Fruit fly (Drosophila melanogaster): ENCODE data around the gene tow.

The tow gene

dm6 chr3L:6967797-6968196, 25.1 kb downstream of the tow start, which contains the start of gene CG10064:
Gene CG10064, minus strand, starts transcription at chr3L:6967897.
- TF ChIP-seq Sin3A (optimal IDR thresholded peaks at IDR 0.05) (no peak), Myc (optimal IDR thresholded peaks at IDR 0.05) (no peak), h (optimal IDR thresholded peaks at IDR 0.05) (no peak), psq (optimal IDR thresholded peaks at IDR 0.05) (no peak), insv (optimal IDR thresholded peaks at IDR 0.05) (no peak), ttk (optimal IDR thresholded peaks at IDR 0.05) (no peak)

DNA sequence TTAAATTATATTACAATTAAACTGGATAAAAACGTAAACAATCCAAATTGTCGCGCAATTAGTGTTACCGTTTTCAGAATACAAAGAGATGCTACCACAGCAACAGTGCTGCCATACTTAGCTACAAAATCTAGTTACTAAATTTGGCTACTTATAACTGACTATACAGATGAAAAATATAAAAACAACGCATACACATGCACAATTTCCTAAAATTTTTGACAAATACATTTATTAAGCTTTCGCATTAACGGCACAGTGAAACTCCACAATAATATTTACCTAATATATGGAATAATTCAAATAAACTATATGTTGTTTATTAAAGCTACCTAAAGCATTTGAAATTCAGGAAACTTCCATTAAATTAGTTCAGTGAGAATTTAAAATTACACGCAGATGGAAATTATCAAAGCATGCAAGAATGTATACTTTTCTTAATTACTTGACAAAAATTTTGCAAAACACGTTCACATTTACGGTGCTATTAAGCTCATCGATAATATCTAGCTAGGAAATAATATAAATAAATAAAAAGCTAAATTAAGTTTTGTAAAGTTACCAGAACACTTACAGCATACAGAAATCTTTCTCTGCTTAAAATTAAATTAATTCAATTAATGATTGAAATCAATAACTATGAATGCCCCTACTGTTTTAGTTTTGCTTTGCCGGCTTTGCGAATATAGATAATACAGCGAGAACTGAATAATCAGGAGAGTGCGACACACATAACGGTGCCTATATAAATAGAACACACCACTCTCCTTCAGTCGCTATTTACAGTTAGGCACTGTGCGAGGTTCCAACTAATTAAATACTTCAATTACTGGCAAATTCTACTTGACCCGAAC, 26.5 kb downstream of the tow start, which contains the start of the genes Mis12 and CG9953:
Gene Mis12, minus strand, starts transcription at position 88 of the 854 bp plus-strand sequence.
Gene CG9953, plus strand, starts transcription at position 698 of the 854 bp plus-strand sequence.
- no peak for TF ChIP-seq ttk (optimal IDR thresholded peaks at IDR 0.05)
- TF ChIP-seq h (optimal IDR thresholded peaks at IDR 0.05) = no peak
- no peak for TF ChIP-seq psq (optimal IDR thresholded peaks at IDR 0.05)
- TF ChIP-seq Sin3A (optimal IDR thresholded peaks at IDR 0.05) = no peak
- TF ChIP-seq insv (optimal IDR thresholded peaks at IDR 0.05) = no peak
- TF ChIP-seq Myc (optimal IDR thresholded peaks at IDR 0.05) = no peak

DNA sequence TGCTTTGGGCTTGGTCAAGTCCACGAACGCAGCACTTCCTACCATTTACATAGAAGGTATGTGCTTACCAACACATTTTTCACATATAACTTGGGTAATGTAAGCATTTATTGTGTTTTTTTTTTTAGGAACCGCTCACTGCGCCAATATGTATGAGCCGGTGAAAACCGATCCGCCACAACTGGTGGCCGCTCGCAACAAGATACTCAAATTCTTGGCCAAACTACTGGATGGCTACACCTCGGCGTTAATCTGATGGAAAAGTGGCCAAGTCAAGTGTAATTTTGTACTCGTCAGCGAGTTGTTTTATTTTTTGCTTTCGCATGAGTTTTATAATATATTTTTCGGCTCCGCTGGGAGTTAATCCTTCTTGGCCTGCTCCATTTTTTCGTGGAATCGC, 28.6 kb downstream of the tow start:
- no peak for TF ChIP-seq ttk (optimal IDR thresholded peaks at IDR 0.05)
- TF ChIP-seq Sin3A (optimal IDR thresholded peaks at IDR 0.05) = no peak
- TF ChIP-seq h (optimal IDR thresholded peaks at IDR 0.05) = no peak
- TF ChIP-seq Myc (optimal IDR thresholded peaks at IDR 0.05) = no peak
- TF ChIP-seq insv (optimal IDR thresholded peaks at IDR 0.05) = no peak
- TF ChIP-seq psq (optimal IDR thresholded peaks at IDR 0.05) = no peak

DNA sequence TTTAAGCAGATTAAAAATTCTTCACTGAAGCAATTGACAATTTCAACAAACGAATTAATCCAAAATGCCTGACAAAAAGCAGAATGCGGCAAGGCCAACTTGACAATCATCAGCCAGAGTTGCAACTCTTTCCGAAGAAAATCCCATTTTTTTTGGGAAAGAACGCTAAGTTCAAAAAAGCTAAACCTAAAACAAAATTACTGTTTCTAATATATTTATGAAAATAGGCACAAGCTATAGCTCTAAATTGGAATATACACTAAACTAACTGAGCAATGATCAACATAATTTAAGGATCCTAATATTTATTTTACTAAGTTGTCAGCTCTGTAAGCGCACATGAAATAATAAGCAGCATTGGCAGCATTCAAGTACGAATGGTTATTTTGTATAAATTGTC, 29.7 kb downstream of the tow start, which contains the start of gene CG10063:
Gene CG10063, minus strand, starts transcription at position 101 of the 400 bp plus-strand sequence.
- no peak for TF ChIP-seq h (optimal IDR thresholded peaks at IDR 0.05)
- no peak for TF ChIP-seq Sin3A (optimal IDR thresholded peaks at IDR 0.05)

DNA sequence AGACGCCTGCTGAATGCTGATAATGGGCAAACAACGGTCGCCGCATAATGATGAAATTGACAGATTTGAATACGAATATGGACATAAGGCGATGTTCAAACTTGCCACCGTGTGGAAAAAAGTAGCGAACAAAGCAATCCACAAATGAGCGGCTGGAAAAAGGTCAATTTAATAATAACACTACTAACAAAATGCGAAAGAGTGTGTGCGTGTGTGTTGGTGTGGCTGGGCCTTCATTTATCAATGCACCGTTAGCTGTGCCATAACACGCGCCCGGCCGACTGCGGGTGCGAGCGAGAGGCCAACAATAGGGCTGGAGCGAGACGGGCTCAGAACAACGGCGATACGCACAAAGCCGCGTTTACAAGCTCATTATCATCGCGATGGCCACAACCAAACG, 33.2 kb downstream of the tow start:
- TF ChIP-seq insv (optimal IDR thresholded peaks at IDR 0.05) = no peak

- TF ChIP-seq psq (optimal IDR thresholded peaks at IDR 0.05) (no peak), insv (optimal IDR thresholded peaks at IDR 0.05) (no peak), Sin3A (optimal IDR thresholded peaks at IDR 0.05) (no peak), h (optimal IDR thresholded peaks at IDR 0.05) (no peak), Myc (optimal IDR thresholded peaks at IDR 0.05) (no peak), ttk (optimal IDR thresholded peaks at IDR 0.05) (no peak)
These were observed 34.0 kb downstream of the tow start for dm6 chr3L:6976601-6977140.

DNA sequence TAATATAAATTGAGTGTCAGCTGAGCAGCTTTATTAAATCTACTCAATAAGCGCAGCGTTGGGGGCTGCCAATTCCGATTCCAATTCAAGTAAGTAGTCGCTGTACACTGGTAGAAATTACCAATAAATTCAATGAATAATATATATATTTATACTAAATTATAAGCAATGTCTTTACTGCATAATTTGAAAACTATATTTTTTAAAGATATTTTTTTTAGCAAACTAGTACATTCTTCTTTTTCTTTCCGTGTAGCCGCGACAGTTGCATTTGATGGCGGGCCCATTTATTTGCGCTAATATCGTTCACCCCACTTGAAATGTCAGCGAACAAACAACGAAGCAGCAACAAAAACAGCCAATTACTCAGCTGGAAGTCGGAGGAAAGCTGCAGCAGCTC, 34.7 kb downstream of the tow start:
- no peak for TF ChIP-seq ttk (optimal IDR thresholded peaks at IDR 0.05)
- TF ChIP-seq Myc (optimal IDR thresholded peaks at IDR 0.05) = no peak
- no peak for TF ChIP-seq insv (optimal IDR thresholded peaks at IDR 0.05)
- no peak for TF ChIP-seq Sin3A (optimal IDR thresholded peaks at IDR 0.05)
- TF ChIP-seq psq (optimal IDR thresholded peaks at IDR 0.05) = no peak
- TF ChIP-seq h (optimal IDR thresholded peaks at IDR 0.05) = no peak

DNA sequence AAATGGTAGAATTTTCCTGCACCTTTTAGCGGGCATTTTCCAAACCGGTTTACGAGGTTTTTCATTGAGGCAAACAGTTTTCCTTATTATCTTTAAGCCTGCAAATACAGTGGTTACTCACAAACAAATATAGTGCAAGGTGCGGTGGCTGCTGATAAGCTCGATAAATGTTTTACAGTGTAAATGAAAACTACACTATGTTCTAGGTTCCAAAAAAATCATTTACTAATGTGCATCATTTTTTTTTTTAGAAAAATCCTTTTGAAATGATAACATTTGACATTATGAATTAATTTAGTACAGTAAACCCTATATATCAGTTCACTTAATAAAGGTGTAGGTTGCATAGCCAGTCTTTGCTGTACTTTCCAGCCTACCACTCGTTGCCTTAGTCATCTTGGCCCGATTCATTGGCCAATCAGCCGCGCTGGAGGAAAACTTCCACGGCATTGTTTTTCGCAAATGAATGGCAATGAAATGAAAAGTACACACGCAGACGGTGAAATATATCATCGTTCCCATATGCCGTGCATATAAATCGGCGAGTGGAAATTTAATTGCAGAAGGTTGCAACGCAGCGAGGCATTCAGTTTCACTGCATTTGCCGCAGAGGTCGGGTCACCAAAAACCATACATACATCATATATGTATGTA, 35.5 kb downstream of the tow start:
- no peak for TF ChIP-seq insv (optimal IDR thresholded peaks at IDR 0.05)

DNA sequence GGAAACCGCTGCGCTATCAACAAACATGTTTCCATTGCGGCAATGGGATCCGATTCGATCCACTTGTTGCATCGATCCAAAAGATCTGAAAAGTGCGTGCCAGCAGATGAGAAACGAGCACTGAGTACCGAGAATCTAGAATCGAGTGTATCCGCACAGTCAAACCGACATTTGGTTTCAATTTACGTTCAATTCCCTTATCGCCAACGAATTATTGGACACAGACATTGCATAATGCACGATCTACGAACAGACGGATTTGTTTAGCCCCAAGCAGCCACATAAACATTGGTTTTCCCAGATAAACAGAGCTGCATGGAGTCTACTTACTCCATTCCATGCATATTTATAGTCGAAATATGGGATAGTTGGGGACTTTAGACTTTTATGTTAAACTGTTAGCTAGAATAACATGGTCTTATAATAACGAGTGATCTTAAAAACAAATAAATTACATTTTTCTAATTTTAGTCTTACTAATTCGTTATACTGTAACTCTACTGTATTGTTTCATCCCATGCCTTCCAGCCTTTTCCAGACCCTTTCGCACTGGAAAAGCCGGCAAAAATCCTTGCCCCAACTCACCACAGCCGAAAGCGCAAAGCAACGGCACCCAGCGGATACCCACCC, 36.2 kb downstream of the tow start:
- TF ChIP-seq h (optimal IDR thresholded peaks at IDR 0.05) (no peak), ttk (optimal IDR thresholded peaks at IDR 0.05) (no peak), psq (optimal IDR thresholded peaks at IDR 0.05) (no peak), Sin3A (optimal IDR thresholded peaks at IDR 0.05) (no peak), Myc (optimal IDR thresholded peaks at IDR 0.05) (no peak), insv (optimal IDR thresholded peaks at IDR 0.05) (no peak)

dm6 chr3L:6979387-6980249, 37.0 kb downstream of the tow start, which contains the start of gene Galphai:
Gene Galphai, minus strand, starts transcription at chr3L:6980044.
- no peak for TF ChIP-seq Myc (optimal IDR thresholded peaks at IDR 0.05)
- TF ChIP-seq psq (optimal IDR thresholded peaks at IDR 0.05) = no peak
- no peak for TF ChIP-seq h (optimal IDR thresholded peaks at IDR 0.05)
- no peak for TF ChIP-seq insv (optimal IDR thresholded peaks at IDR 0.05)
- no peak for TF ChIP-seq ttk (optimal IDR thresholded peaks at IDR 0.05)
- no peak for TF ChIP-seq Sin3A (optimal IDR thresholded peaks at IDR 0.05)

DNA sequence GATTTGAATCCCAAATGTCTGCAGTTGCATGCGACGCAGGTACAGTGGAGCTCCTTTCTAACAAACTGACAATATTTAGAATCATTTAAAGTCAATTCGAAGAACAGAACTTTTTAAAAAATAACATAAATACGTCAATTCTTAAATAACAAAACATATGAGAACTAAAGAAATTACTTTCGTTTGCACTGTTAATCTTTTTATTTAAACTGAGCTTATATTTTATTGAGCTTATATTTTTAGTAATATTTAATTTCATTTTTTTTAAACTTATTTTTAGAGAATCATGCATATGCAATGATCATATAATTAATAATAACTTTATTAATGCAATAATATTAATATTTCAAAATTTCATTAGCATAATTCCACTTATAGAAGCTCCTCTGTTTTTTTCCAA, 37.9 kb downstream of the tow start:
- TF ChIP-seq ttk (optimal IDR thresholded peaks at IDR 0.05) (no peak), psq (optimal IDR thresholded peaks at IDR 0.05) (no peak), h (optimal IDR thresholded peaks at IDR 0.05) (no peak), Sin3A (optimal IDR thresholded peaks at IDR 0.05) (no peak), insv (optimal IDR thresholded peaks at IDR 0.05) (no peak), Myc (optimal IDR thresholded peaks at IDR 0.05) (no peak)

Data from Kc167 (cell line).